Fruit fly (Drosophila melanogaster) Kc167 (cell line): ENCODE results near the gene CG45492.
"Not testable (repeated sequence)": the region's sequence is repeated elsewhere in the genome, so short reads cannot be mapped to it uniquely, and the experiment has no call there.

Experiments used
- Myc ChIP-seq: fragments of >200 bp; optimal IDR thresholded peaks from 2 replicates; lab custom pipeline; 2017; ENCODE audit warnings: missing external identifiers
- h ChIP-seq: fragments of >200 bp; optimal IDR thresholded peaks from 3 replicates; lab custom pipeline; 2018; ENCODE audit warnings: missing external identifiers

- TF ChIP-seq h, Myc (lab: Kevin White, UChicago): not testable (repeated sequence)
These were observed 9.8 kb downstream of the CG45492 start, which contains the start of gene CG45490 for dm6 chrX:19934194-19934593.
